Fruit fly (Drosophila melanogaster) whole organism, embryonic: Measurements from ENCODE around the gene Atx2.
A peak's percentile ranks its signal among the peaks of the same experiment; 100 is the strongest.

Experiments used
- Blimp-1 ChIP-seq: fragments of 200-800 bp; sonication (Bioruptor generic); optimal IDR thresholded peaks from 3 replicates; lab custom pipeline; 2018; ENCODE audit warnings: missing biosample characterization, missing genetic modification characterization, mild to moderate bottlenecking, moderate library complexity, missing genetic modification reagents
- CG10366 ChIP-seq: fragments of 200-800 bp; sonication (Bioruptor generic); IDR thresholded peaks from 2 replicates; pipeline ENCODE4 v1.3.6; 2022; ENCODE audit warnings: missing biosample characterization, missing genetic modification characterization
- CG10431 ChIP-seq: fragments of 200-800 bp; sonication (Bioruptor generic); optimal IDR thresholded peaks from 3 replicates; lab custom pipeline; 2018; ENCODE audit warnings: missing biosample characterization, mild to moderate bottlenecking, missing genetic modification characterization
- CG12769 ChIP-seq: fragments of 200-800 bp; sonication (Bioruptor generic); optimal IDR thresholded peaks from 2 replicates; lab custom pipeline; 2019; ENCODE audit warnings: missing biosample characterization, mild to moderate bottlenecking, missing genetic modification characterization, moderate library complexity
- CG13123 ChIP-seq: fragments of 200-800 bp; sonication (Bioruptor generic); optimal IDR thresholded peaks from 2 replicates; lab custom pipeline; 2016; ENCODE audit warnings: missing biosample characterization, missing genetic modification characterization
- CG13624 ChIP-seq: fragments of 200-800 bp; sonication (Bioruptor generic); optimal IDR thresholded peaks from 2 replicates; lab custom pipeline; 2016; ENCODE audit warnings: missing biosample characterization, missing genetic modification characterization
- CG1603 ChIP-seq: fragments of 200-800 bp; sonication (Bioruptor generic); optimal IDR thresholded peaks from 2 replicates; lab custom pipeline; 2019; ENCODE audit warnings: missing biosample characterization, mild to moderate bottlenecking, missing genetic modification characterization, moderate library complexity
- CG17802 ChIP-seq: fragments of 200-800 bp; sonication (Bioruptor generic); optimal IDR thresholded peaks from 2 replicates; lab custom pipeline; 2018; ENCODE audit warnings: missing biosample characterization, mild to moderate bottlenecking, missing genetic modification characterization, moderate library complexity
- CG31224 ChIP-seq: fragments of 200-800 bp; sonication (Bioruptor generic); IDR thresholded peaks from 2 replicates; pipeline ENCODE4 v1.3.6; 2022; ENCODE audit warnings: missing biosample characterization, missing genetic modification characterization
- CG4617 ChIP-seq: fragments of 200-800 bp; sonication (Bioruptor generic); optimal IDR thresholded peaks from 3 replicates; lab custom pipeline; 2016; ENCODE audit warnings: missing biosample characterization, missing genetic modification characterization, borderline replicate concordance
- CG7839 ChIP-seq: fragments of 200-800 bp; sonication (Bioruptor generic); optimal IDR thresholded peaks from 3 replicates; lab custom pipeline; 2018; ENCODE audit warnings: missing biosample characterization, mild to moderate bottlenecking, missing genetic modification characterization, moderate library complexity
- CG8388 ChIP-seq: fragments of 200-800 bp; sonication (Bioruptor generic); optimal IDR thresholded peaks from 2 replicates; lab custom pipeline; 2019; ENCODE audit warnings: missing biosample characterization, mild to moderate bottlenecking, missing genetic modification characterization, moderate library complexity
- CG8924 ChIP-seq: fragments of 200-800 bp; optimal IDR thresholded peaks from 3 replicates; lab custom pipeline; 2019; ENCODE audit warnings: missing biosample characterization, mild to moderate bottlenecking, missing genetic modification characterization, moderate library complexity
- D ChIP-seq, 2 experiments: fragments of 200-800 bp in 1 of 2; fragments of >200 bp in 1 of 2; sonication (Bioruptor generic) in 1 of 2; optimal IDR thresholded peaks; 2 replicates in 1 of 2; 3 replicates in 1 of 2; lab custom pipeline; 2017; ENCODE audit warnings: mild to moderate bottlenecking in 1 of 2, missing biosample characterization in 1 of 2, missing genetic modification characterization in 1 of 2, missing genetic modification reagents in 1 of 2
- Dbx ChIP-seq: fragments of 200-800 bp; sonication (Bioruptor generic); IDR thresholded peaks from 3 replicates; pipeline ENCODE4 v1.3.6; 2022; ENCODE audit warnings: missing biosample characterization, missing genetic modification characterization
- Doc2 ChIP-seq: fragments of 200-800 bp; sonication (Bioruptor generic); IDR thresholded peaks from 2 replicates; pipeline ENCODE4 v1.3.6; 2022; ENCODE audit warnings: missing biosample characterization, missing genetic modification characterization
- HHEX ChIP-seq: fragments of 200-800 bp; sonication (Bioruptor generic); optimal IDR thresholded peaks from 3 replicates; lab custom pipeline; 2017; ENCODE audit warnings: missing biosample characterization, mild to moderate bottlenecking, missing genetic modification characterization, missing genetic modification reagents
- Hr51 ChIP-seq, 2 experiments: fragments of 200-800 bp; sonication (Bioruptor generic); optimal IDR thresholded peaks; 2 replicates in 1 of 2; 3 replicates in 1 of 2; lab custom pipeline; 2016 to 2018; ENCODE audit warnings: missing biosample characterization in 2 of 2, missing genetic modification characterization in 2 of 2, mild to moderate bottlenecking in 1 of 2, moderate library complexity in 1 of 2
- Mrtf ChIP-seq: fragments of 200-800 bp; sonication (Bioruptor generic); IDR thresholded peaks from 3 replicates; pipeline ENCODE4 v1.3.6; 2022; ENCODE audit warnings: missing biosample characterization, missing genetic modification characterization
- PHDP ChIP-seq: fragments of 200-800 bp; sonication (Bioruptor generic); optimal IDR thresholded peaks from 3 replicates; lab custom pipeline; 2018; ENCODE audit warnings: missing biosample characterization, mild to moderate bottlenecking, missing genetic modification characterization, moderate library complexity
- Rfx ChIP-seq: fragments of 200-800 bp; sonication (Bioruptor generic); IDR thresholded peaks from 2 replicates; pipeline ENCODE4 v1.3.6; 2022; ENCODE audit warnings: missing biosample characterization, missing genetic modification characterization
- Ssrp ChIP-seq: fragments of 200-800 bp; sonication (Bioruptor generic); optimal IDR thresholded peaks from 2 replicates; lab custom pipeline; 2018; ENCODE audit warnings: missing biosample characterization, mild to moderate bottlenecking, missing genetic modification characterization, moderate library complexity
- aop ChIP-seq: fragments of 200-800 bp; sonication (Bioruptor generic); IDR thresholded peaks from 2 replicates; pipeline ENCODE4 v1.3.6; 2022; ENCODE audit warnings: missing biosample characterization, missing genetic modification characterization
- ara ChIP-seq: fragments of 200-800 bp; sonication (Bioruptor generic); IDR thresholded peaks from 2 replicates; pipeline ENCODE4 v1.3.6; 2022; ENCODE audit warnings: missing biosample characterization, missing genetic modification characterization
- ase ChIP-seq: fragments of 200-800 bp; sonication (Bioruptor generic); IDR thresholded peaks from 3 replicates; pipeline ENCODE4 v1.3.6; 2022; ENCODE audit warnings: missing biosample characterization, missing genetic modification characterization
- az2 ChIP-seq: fragments of 200-800 bp; sonication (Bioruptor generic); optimal IDR thresholded peaks from 3 replicates; lab custom pipeline; 2016; ENCODE audit warnings: missing biosample characterization, missing genetic modification characterization
- btn ChIP-seq: fragments of 200-800 bp; sonication (Bioruptor generic); optimal IDR thresholded peaks from 2 replicates; lab custom pipeline; 2016; ENCODE audit warnings: missing biosample characterization, missing genetic modification characterization
- cg ChIP-seq: fragments of 200-800 bp; sonication (Bioruptor generic); optimal IDR thresholded peaks from 3 replicates; lab custom pipeline; 2019; ENCODE audit warnings: missing biosample characterization, mild to moderate bottlenecking, missing genetic modification characterization, moderate library complexity
- chinmo ChIP-seq: fragments of 200-800 bp; sonication (Bioruptor generic); IDR thresholded peaks from 4 replicates; pipeline ENCODE4 v1.3.6; 2022; ENCODE audit warnings: missing biosample characterization, missing genetic modification characterization; ENCODE audit not compliant: partially characterized antibody
- emc ChIP-seq: fragments of 200-800 bp; sonication (Bioruptor generic); optimal IDR thresholded peaks from 2 replicates; lab custom pipeline; 2016; ENCODE audit warnings: missing biosample characterization, missing genetic modification characterization
- ewg ChIP-seq: fragments of 200-800 bp; sonication (Bioruptor generic); optimal IDR thresholded peaks from 3 replicates; lab custom pipeline; 2017; ENCODE audit warnings: mild to moderate bottlenecking, missing biosample characterization, missing genetic modification reagents, missing genetic modification characterization
- fd96Cb ChIP-seq: fragments of 200-800 bp; sonication (Bioruptor generic); optimal IDR thresholded peaks from 2 replicates; lab custom pipeline; 2018; ENCODE audit warnings: missing biosample characterization, mild to moderate bottlenecking, missing genetic modification characterization, moderate library complexity
- insv ChIP-seq, 2 experiments: fragments of 200-800 bp; sonication (Bioruptor generic); optimal IDR thresholded peaks; 3 replicates each; lab custom pipeline; 2016 to 2018; ENCODE audit warnings: missing biosample characterization in 2 of 2, missing genetic modification characterization in 2 of 2
- klu ChIP-seq: fragments of 200-800 bp; sonication (Bioruptor generic); IDR thresholded peaks from 2 replicates; pipeline ENCODE4 v1.3.6; 2022; ENCODE audit warnings: missing biosample characterization, missing genetic modification characterization
- mirr ChIP-seq: fragments of 200-800 bp; sonication (Bioruptor generic); optimal IDR thresholded peaks from 3 replicates; lab custom pipeline; 2018; ENCODE audit warnings: missing biosample characterization, mild to moderate bottlenecking, missing genetic modification characterization
- nerfin-1 ChIP-seq: fragments of 200-800 bp; sonication (Bioruptor generic); optimal IDR thresholded peaks from 3 replicates; lab custom pipeline; 2019; ENCODE audit warnings: missing biosample characterization, mild to moderate bottlenecking, missing genetic modification characterization, moderate library complexity
- org-1 ChIP-seq: fragments of 200-800 bp; sonication (Bioruptor generic); optimal IDR thresholded peaks from 2 replicates; lab custom pipeline; 2017; ENCODE audit warnings: missing biosample characterization, missing genetic modification characterization
- otp ChIP-seq: fragments of 200-800 bp; sonication (Bioruptor generic); IDR thresholded peaks from 3 replicates; pipeline ENCODE4, ENCODE4 v1.3.6; 2022; ENCODE audit warnings: missing biosample characterization, missing genetic modification characterization
- pros ChIP-seq: fragments of 200-800 bp; sonication (Bioruptor generic); optimal IDR thresholded peaks from 3 replicates; lab custom pipeline; 2019; ENCODE audit warnings: missing biosample characterization, mild to moderate bottlenecking, missing genetic modification characterization, moderate library complexity
- pum ChIP-seq: fragments of 200-800 bp; sonication (Bioruptor generic); optimal IDR thresholded peaks from 2 replicates; lab custom pipeline; 2016; ENCODE audit warnings: missing biosample characterization, missing genetic modification characterization
- rib ChIP-seq: fragments of 200-800 bp; sonication (Bioruptor generic); IDR thresholded peaks from 2 replicates; pipeline ENCODE4 v1.3.6; 2022; ENCODE audit warnings: missing biosample characterization, missing genetic modification characterization
- row ChIP-seq: fragments of 200-800 bp; sonication (Bioruptor generic); IDR thresholded peaks from 3 replicates; pipeline ENCODE4 v1.3.6; 2022; ENCODE audit warnings: missing biosample characterization, missing genetic modification characterization
- sens ChIP-seq: fragments of 200-800 bp; sonication (Bioruptor generic); peaks from one replicate; lab custom pipeline; 2016; ENCODE audit warnings: missing biosample characterization, missing genetic modification characterization
- slp2 ChIP-seq: fragments of 200-800 bp; sonication (Bioruptor generic); optimal IDR thresholded peaks from 2 replicates; lab custom pipeline; 2016; ENCODE audit warnings: missing biosample characterization, missing genetic modification characterization
- sob ChIP-seq: fragments of 200-800 bp; sonication (Bioruptor generic); IDR thresholded peaks from 2 replicates; pipeline ENCODE4 v1.3.6; 2022; ENCODE audit warnings: missing biosample characterization, missing genetic modification characterization
- unpg ChIP-seq: fragments of 200-800 bp; sonication (Bioruptor generic); optimal IDR thresholded peaks from 3 replicates; lab custom pipeline; 2018; ENCODE audit warnings: missing biosample characterization, mild to moderate bottlenecking, missing genetic modification characterization, moderate library complexity
- wek ChIP-seq: fragments of 200-800 bp; sonication (Bioruptor generic); optimal IDR thresholded peaks from 3 replicates; lab custom pipeline; 2018; ENCODE audit warnings: missing biosample characterization, mild to moderate bottlenecking, missing genetic modification characterization, moderate library complexity
- wor ChIP-seq: fragments of 200-800 bp; sonication (Bioruptor generic); IDR thresholded peaks from 2 replicates; pipeline ENCODE4 v1.3.6; 2022; ENCODE audit warnings: missing biosample characterization, missing genetic modification characterization

The Atx2 gene

DNA sequence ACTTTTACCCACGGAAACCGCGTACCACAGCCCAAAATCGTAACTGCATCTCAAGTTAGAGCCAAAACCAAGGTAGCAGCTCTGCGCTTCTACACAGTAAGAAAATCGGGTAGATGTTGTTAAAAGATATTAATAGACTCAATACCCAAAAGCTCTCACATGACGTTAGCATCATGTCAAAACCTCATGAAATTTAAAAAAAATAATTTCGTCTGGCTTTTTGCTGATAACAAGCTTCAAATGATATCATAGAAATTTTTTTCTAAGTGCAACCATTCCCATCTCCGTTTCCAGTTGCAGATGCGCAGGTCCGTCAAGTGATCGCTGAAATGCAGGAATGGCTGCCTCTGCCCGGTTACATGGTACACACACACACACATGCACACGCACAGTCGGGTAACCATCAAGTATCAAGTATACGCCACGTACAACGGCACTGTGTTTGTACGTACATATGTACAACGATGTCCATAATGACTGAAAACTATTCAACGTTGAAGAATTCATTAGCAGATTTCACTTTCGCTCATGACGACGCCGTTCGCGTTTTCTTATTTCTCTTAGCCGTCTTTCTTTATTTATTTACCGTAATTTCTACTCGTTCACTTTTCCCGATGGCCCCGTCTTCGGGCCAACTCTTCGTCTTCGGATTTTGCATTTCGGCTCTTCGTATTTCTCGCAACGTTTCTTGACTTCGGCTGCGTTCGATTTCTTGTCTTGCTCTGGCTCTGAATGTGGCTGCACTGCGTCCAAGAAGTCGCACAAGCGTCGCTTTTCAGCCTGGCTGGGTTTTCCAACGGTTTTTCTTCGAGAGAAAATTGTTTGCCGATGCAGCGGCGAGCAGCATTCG is 17.6 kb downstream of the Atx2 start (continued):
- TF ChIP-seq row (GFP tag; lab: Robert Waterston, UW) (0 out of 3 replicates have a peak, but pooled peaks have one; percentile 17), sens (GFP tag; lab: Kevin White, UChicago) (peak; percentile 87), Rfx (GFP tag; lab: Robert Waterston, UW) (no peak), Ssrp (peak; percentile 38), slp2 (GFP tag; lab: Kevin White, UChicago) (peak; percentile 20), wor (GFP tag; lab: Robert Waterston, UW) (0 out of 2 replicates have a peak, but pooled peaks have one; percentile 24), Hr51 (GFP tag; optimal IDR thresholded peaks at IDR 0.05; lab: Kevin White, UChicago) (peak in 1 of 2 experiments; percentile 50), HHEX (no peak), nerfin-1 (tag; lab: Kevin White, UChicago) (peak; percentile 24), CG13624 (GFP tag; lab: Kevin White, UChicago) (no peak), wek (no peak), klu (GFP tag; lab: Robert Waterston, UW) (no peak), CG4617 (GFP tag; lab: Kevin White, UChicago) (no peak), sob (GFP tag; lab: Robert Waterston, UW) (no peak; the same call in 1 of the 2 replicates), CG10431 (GFP tag; lab: Kevin White, UChicago) (peak; percentile 46), Doc2 (GFP tag; lab: Robert Waterston, UW) (no peak), Dbx (GFP tag; lab: Robert Waterston, UW) (no peak), CG10366 (GFP tag; lab: Robert Waterston, UW) (peak; percentile 29; the same call in 1 of the 2 replicates), chinmo (GFP tag; lab: Robert Waterston, UW) (no peak), pum (GFP tag; lab: Kevin White, UChicago) (no peak), otp (GFP tag; lab: Robert Waterston, UW) (0 out of 3 replicates have a peak, but pooled peaks have one; percentile 15), CG1603 (peak; percentile 22), D (optimal IDR thresholded peaks at IDR 0.05; lab: Kevin White, UChicago) (no peak), D (GFP tag; optimal IDR thresholded peaks at IDR 0.05; lab: Kevin White, UChicago) (no peak), az2 (GFP tag; lab: Kevin White, UChicago) (peak; percentile 7), ewg (GFP tag; lab: Kevin White, UChicago) (peak; percentile 18), Blimp-1 (GFP tag; lab: Kevin White, UChicago) (peak; percentile 97), CG13123 (GFP tag; lab: Kevin White, UChicago) (no peak), insv (GFP tag; optimal IDR thresholded peaks at IDR 0.05; lab: Kevin White, UChicago) (no peak), CG8388 (GFP tag; lab: Kevin White, UChicago) (peak; percentile 28), org-1 (no peak), CG8924 (tag; lab: Kevin White, UChicago) (peak; percentile 9), emc (GFP tag; lab: Kevin White, UChicago) (no peak), fd96Cb (tag; lab: Kevin White, UChicago) (peak; percentile 44), rib (GFP tag; lab: Robert Waterston, UW) (no peak), ase (GFP tag; lab: Robert Waterston, UW) (0 out of 3 replicates have a peak, but pooled peaks have one; percentile 47), PHDP (tag; lab: Kevin White, UChicago) (peak; percentile 9), CG7839 (tag; lab: Kevin White, UChicago) (peak; percentile 14), ara (GFP tag; lab: Robert Waterston, UW) (0 out of 2 replicates have a peak, but pooled peaks have one; percentile 33), mirr (GFP tag; lab: Kevin White, UChicago) (no peak), cg (GFP tag; lab: Kevin White, UChicago) (peak; percentile 9), CG12769 (tag; lab: Kevin White, UChicago) (no peak), pros (GFP tag; lab: Kevin White, UChicago) (peak; percentile 100), aop (GFP tag; lab: Robert Waterston, UW) (no peak), unpg (GFP tag; lab: Kevin White, UChicago) (peak; percentile 22), btn (GFP tag; lab: Kevin White, UChicago) (no peak), CG17802 (tag; lab: Kevin White, UChicago) (no peak), Mrtf (GFP tag; lab: Robert Waterston, UW) (0 out of 3 replicates have a peak, but pooled peaks have one; percentile 11), CG31224 (GFP tag; lab: Robert Waterston, UW) (no peak)
